Worm (Caenorhabditis elegans): Measurements from ENCODE around the gene ZK945.4.
A peak's percentile ranks its signal among the peaks of the same experiment; 100 is the strongest.

The ZK945.4 gene

ce11 chrII:10099072-10099471 lies 6.4 kb downstream of the ZK945.4 start:
- TF ChIP-seq klf-2 (GFP tag; conservative IDR thresholded peaks at IDR 0.05) (no peak), tab-1 (GFP tag; IDR thresholded peaks at IDR 0.05) (no peak), ztf-23 (GFP tag; IDR thresholded peaks at IDR 0.05) (no peak), T22C8.4 (GFP tag; IDR thresholded peaks at IDR 0.05) (no peak), cog-1 (tag; optimal IDR thresholded peaks at IDR 0.05) (no peak), flt-1 (GFP tag; IDR thresholded peaks at IDR 0.05) (no peak)

ce11 chrII:10098428-10098827 lies 7.1 kb downstream of the ZK945.4 start:
- TF ChIP-seq ztf-23 (GFP tag; IDR thresholded peaks at IDR 0.05) (no peak), klf-2 (GFP tag; conservative IDR thresholded peaks at IDR 0.05) (no peak), T22C8.4 (GFP tag; IDR thresholded peaks at IDR 0.05) (no peak), ref-1 (GFP tag; conservative IDR thresholded peaks at IDR 0.05) (no peak), med-1 (GFP tag; optimal IDR thresholded peaks at IDR 0.05; ENCODE audit: insufficient read depth) (no peak), cog-1 (tag; optimal IDR thresholded peaks at IDR 0.05) (no peak), flt-1 (GFP tag; IDR thresholded peaks at IDR 0.05) (no peak), ztf-29 (GFP tag; IDR thresholded peaks at IDR 0.05) (no peak)

- no peak for TF ChIP-seq T22C8.4 (GFP tag; IDR thresholded peaks at IDR 0.05)
- no peak for TF ChIP-seq med-1 (GFP tag; optimal IDR thresholded peaks at IDR 0.05; ENCODE audit: insufficient read depth)
These were observed 10.3 kb downstream of the ZK945.4 start for ce11 chrII:10095224-10095623.

DNA sequence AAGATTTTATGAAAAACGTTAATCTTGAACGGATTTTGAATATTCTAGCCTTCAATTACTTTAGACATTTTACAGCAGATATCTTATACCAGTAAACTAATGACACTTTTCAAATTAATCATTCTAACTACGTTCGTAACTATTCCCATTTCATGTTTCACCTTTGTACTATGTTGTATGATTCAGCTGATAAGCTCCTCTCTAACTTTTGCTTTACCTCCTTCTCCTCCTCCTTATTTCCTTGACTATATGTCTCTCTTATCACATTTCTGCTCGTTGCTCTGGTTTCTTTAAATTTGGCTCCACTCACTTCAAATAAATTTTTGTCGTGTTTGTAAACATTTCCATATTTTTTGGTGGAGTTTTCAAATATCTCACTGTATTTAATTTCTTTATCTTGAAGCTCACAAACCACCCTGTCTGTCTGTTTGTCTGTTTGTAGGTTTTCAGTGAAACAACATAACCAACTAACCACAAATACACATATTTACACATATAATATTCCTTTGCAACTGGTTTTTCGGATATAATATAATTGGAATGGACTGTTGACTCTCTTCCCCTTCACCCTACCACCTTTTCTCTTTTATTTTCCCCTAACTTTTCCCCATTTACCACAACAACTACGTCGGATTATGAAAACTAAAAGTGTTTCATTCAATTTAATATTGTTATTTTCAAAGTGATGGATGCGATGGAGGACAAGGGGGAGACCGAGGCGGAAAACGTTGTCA lies 11.1 kb downstream of the ZK945.4 start, which contains the start of gene lact-2:
TSS of gene lact-2 (plus strand) at position 684 of the 734 bp plus-strand sequence.
- TF ChIP-seq med-1 (GFP tag; optimal IDR thresholded peaks at IDR 0.05; ENCODE audit: insufficient read depth) = no peak
- no peak for TF ChIP-seq tab-1 (GFP tag; IDR thresholded peaks at IDR 0.05)
- TF ChIP-seq flt-1 (GFP tag; IDR thresholded peaks at IDR 0.05) = no peak
- no peak for TF ChIP-seq T22C8.4 (GFP tag; IDR thresholded peaks at IDR 0.05)
- no peak for TF ChIP-seq ref-1 (GFP tag; conservative IDR thresholded peaks at IDR 0.05)
- no peak for TF ChIP-seq cog-1 (tag; optimal IDR thresholded peaks at IDR 0.05)
- no peak for TF ChIP-seq ztf-29 (GFP tag; IDR thresholded peaks at IDR 0.05)
- no peak for TF ChIP-seq klf-2 (GFP tag; conservative IDR thresholded peaks at IDR 0.05)
- TF ChIP-seq ztf-23 (GFP tag; IDR thresholded peaks at IDR 0.05) = no peak

DNA sequence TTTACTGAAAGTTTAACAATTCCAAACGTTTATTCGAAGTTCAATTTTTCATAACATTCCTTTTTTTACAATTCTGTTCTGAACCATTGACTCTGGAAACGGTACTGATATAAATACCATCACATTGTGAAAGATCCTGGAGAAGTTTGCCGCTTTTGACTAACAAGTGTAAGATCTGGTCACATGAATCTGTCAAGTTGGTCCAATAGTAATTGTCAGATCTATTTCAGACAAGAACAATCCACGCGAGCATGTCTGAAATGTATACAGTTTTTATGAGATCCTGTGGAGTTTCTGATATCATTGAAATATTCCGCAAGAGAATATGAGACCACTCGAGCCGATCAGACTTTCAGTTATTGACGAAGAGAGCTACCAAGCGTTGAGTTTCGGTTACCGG lies 12.4 kb downstream of the ZK945.4 start:
- TF ChIP-seq cog-1 (tag; optimal IDR thresholded peaks at IDR 0.05) (no peak), ztf-29 (GFP tag; IDR thresholded peaks at IDR 0.05) (no peak), med-1 (GFP tag; optimal IDR thresholded peaks at IDR 0.05; ENCODE audit: insufficient read depth) (no peak), flt-1 (GFP tag; IDR thresholded peaks at IDR 0.05) (no peak), ref-1 (GFP tag; conservative IDR thresholded peaks at IDR 0.05) (no peak), klf-2 (GFP tag; conservative IDR thresholded peaks at IDR 0.05) (no peak), tab-1 (GFP tag; IDR thresholded peaks at IDR 0.05) (no peak), T22C8.4 (GFP tag; IDR thresholded peaks at IDR 0.05) (no peak), ztf-23 (GFP tag; IDR thresholded peaks at IDR 0.05) (no peak)

ce11 chrII:10084482-10084881 lies 21.0 kb downstream of the ZK945.4 start:
- TF ChIP-seq ztf-23 (GFP tag; IDR thresholded peaks at IDR 0.05) = no peak
- TF ChIP-seq cog-1 (tag; optimal IDR thresholded peaks at IDR 0.05) = no peak
- no peak for TF ChIP-seq T22C8.4 (GFP tag; IDR thresholded peaks at IDR 0.05)
- no peak for TF ChIP-seq med-1 (GFP tag; optimal IDR thresholded peaks at IDR 0.05; ENCODE audit: insufficient read depth)
- TF ChIP-seq flt-1 (GFP tag; IDR thresholded peaks at IDR 0.05) = no peak
- no peak for TF ChIP-seq ref-1 (GFP tag; conservative IDR thresholded peaks at IDR 0.05)
- TF ChIP-seq tab-1 (GFP tag; IDR thresholded peaks at IDR 0.05) = no peak
- TF ChIP-seq ztf-29 (GFP tag; IDR thresholded peaks at IDR 0.05) = no peak
- no peak for TF ChIP-seq klf-2 (GFP tag; conservative IDR thresholded peaks at IDR 0.05)

- TF ChIP-seq flt-1 (GFP tag; IDR thresholded peaks at IDR 0.05) = peak; percentile 46; the same call in 1 of the 2 replicates
- no peak for TF ChIP-seq T22C8.4 (GFP tag; IDR thresholded peaks at IDR 0.05)
These were observed 29.7 kb downstream of the ZK945.4 start for ce11 chrII:10075794-10076193.

DNA sequence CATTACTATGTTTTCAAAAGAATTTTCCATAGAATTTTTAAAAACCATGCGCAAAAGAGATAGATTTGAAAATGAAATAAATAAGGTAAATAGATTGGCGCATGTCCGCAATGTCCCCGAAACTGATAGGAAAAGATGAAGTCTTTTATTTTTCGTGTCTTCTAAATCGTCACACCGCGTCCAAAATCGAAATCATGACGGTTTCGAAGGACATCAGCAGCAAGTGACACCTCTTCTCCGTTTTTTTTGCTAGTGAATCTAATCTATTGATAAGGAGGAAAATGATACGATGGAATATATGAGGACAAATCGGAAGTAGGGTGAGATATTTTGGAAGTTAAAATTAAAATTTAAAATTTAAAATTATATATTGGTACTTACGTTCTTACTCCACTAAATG lies 31.5 kb downstream of the ZK945.4 start:
- no peak for TF ChIP-seq klf-2 (GFP tag; conservative IDR thresholded peaks at IDR 0.05)
- no peak for TF ChIP-seq T22C8.4 (GFP tag; IDR thresholded peaks at IDR 0.05)
- no peak for TF ChIP-seq flt-1 (GFP tag; IDR thresholded peaks at IDR 0.05)
- no peak for TF ChIP-seq med-1 (GFP tag; optimal IDR thresholded peaks at IDR 0.05; ENCODE audit: insufficient read depth)
- TF ChIP-seq ref-1 (GFP tag; conservative IDR thresholded peaks at IDR 0.05) = no peak
- TF ChIP-seq ztf-29 (GFP tag; IDR thresholded peaks at IDR 0.05) = no peak
- TF ChIP-seq cog-1 (tag; optimal IDR thresholded peaks at IDR 0.05) = no peak
- TF ChIP-seq tab-1 (GFP tag; IDR thresholded peaks at IDR 0.05) = no peak
- TF ChIP-seq ztf-23 (GFP tag; IDR thresholded peaks at IDR 0.05) = no peak

- TF ChIP-seq tab-1 (GFP tag; IDR thresholded peaks at IDR 0.05) (no peak), flt-1 (GFP tag; IDR thresholded peaks at IDR 0.05) (no peak), med-1 (GFP tag; optimal IDR thresholded peaks at IDR 0.05; ENCODE audit: insufficient read depth) (no peak), ref-1 (GFP tag; conservative IDR thresholded peaks at IDR 0.05) (no peak), T22C8.4 (GFP tag; IDR thresholded peaks at IDR 0.05) (no peak), klf-2 (GFP tag; conservative IDR thresholded peaks at IDR 0.05) (no peak), cog-1 (tag; optimal IDR thresholded peaks at IDR 0.05) (no peak), ztf-29 (GFP tag; IDR thresholded peaks at IDR 0.05) (no peak), ztf-23 (GFP tag; IDR thresholded peaks at IDR 0.05) (no peak)
These were observed 37.7 kb downstream of the ZK945.4 start, which contains the start of gene die-1 for ce11 chrII:10067817-10068216. Gene die-1 (minus strand): TSS chrII:10067917.

DNA sequence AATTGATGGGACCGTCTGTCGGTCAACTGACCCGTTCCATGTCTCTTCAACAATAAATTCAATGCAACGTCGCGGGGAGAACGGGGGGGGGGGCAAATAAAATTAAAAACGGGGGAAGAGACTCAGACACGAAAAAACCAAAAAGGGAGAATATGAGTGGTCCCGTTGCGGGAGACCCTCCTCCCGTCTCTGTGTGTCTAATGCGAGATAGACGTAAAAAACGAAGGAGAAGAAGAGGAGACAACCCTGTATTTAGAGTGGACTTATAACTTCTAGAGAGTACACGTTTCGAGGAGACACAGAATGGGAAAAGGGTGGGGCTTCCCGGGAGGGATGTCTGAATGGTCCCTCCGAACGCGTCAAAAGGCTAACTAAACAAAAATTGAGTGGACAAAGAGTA lies 40.0 kb downstream of the ZK945.4 start:
- 0 out of 2 replicates have a peak, but pooled peaks have one; percentile 22 for TF ChIP-seq ztf-29 (GFP tag; IDR thresholded peaks at IDR 0.05)
- TF ChIP-seq cog-1 (tag; optimal IDR thresholded peaks at IDR 0.05) = peak; percentile 41
- TF ChIP-seq klf-2 (GFP tag; conservative IDR thresholded peaks at IDR 0.05) = no peak
- no peak for TF ChIP-seq ref-1 (GFP tag; conservative IDR thresholded peaks at IDR 0.05)
- TF ChIP-seq flt-1 (GFP tag; IDR thresholded peaks at IDR 0.05) = peak; percentile 69; the same call in 1 of the 2 replicates
- TF ChIP-seq tab-1 (GFP tag; IDR thresholded peaks at IDR 0.05) = peak; percentile 36; the same call in 1 of the 2 replicates
- peak; percentile 46; the same call in 1 of the 2 replicates for TF ChIP-seq ztf-23 (GFP tag; IDR thresholded peaks at IDR 0.05)
- no peak for TF ChIP-seq med-1 (GFP tag; optimal IDR thresholded peaks at IDR 0.05; ENCODE audit: insufficient read depth)
- no peak for TF ChIP-seq T22C8.4 (GFP tag; IDR thresholded peaks at IDR 0.05)

All from whole organism, midembryonic.